Fruit fly (Drosophila melanogaster) whole organism, pupa: ENCODE data around the gene CG15022.

Source experiments
- CG10348 ChIP-seq: fragments of 200-800 bp; sonication (Bioruptor generic); IDR thresholded peaks from 2 replicates; pipeline ENCODE4 v1.3.6; 2022; ENCODE audit warnings: missing biosample characterization, missing genetic modification characterization
- CG12605 ChIP-seq: fragments of 200-800 bp; sonication (Bioruptor generic); IDR thresholded peaks from 2 replicates; pipeline ENCODE4 v1.3.6; 2022; ENCODE audit warnings: missing biosample characterization, missing genetic modification characterization
- CG13204 ChIP-seq: fragments of 200-800 bp; sonication (Bioruptor generic); optimal IDR thresholded peaks from 2 replicates; lab custom pipeline; 2018; ENCODE audit warnings: missing biosample characterization, mild to moderate bottlenecking, missing genetic modification characterization, moderate library complexity
- CG14655 ChIP-seq: fragments of 200-800 bp; sonication (Bioruptor generic); optimal IDR thresholded peaks from 3 replicates; lab custom pipeline; 2017; ENCODE audit warnings: mild to moderate bottlenecking, missing biosample characterization, missing genetic modification reagents, missing genetic modification characterization
- CG15710 ChIP-seq: fragments of 200-800 bp; sonication (Bioruptor generic); optimal IDR thresholded peaks from 2 replicates; lab custom pipeline; 2018; ENCODE audit warnings: missing biosample characterization, mild to moderate bottlenecking, missing genetic modification characterization, moderate library complexity
- CG17806 ChIP-seq: fragments of 200-800 bp; sonication (Bioruptor generic); optimal IDR thresholded peaks from 2 replicates; lab custom pipeline; 2018; ENCODE audit warnings: missing biosample characterization, mild to moderate bottlenecking, missing genetic modification characterization, moderate library complexity
- CG34367 ChIP-seq: fragments of 200-800 bp; sonication (Bioruptor generic); optimal IDR thresholded peaks from 2 replicates; lab custom pipeline; 2018; ENCODE audit warnings: missing biosample characterization, mild to moderate bottlenecking, missing genetic modification characterization
- CG4496 ChIP-seq: fragments of 200-800 bp; sonication (Bioruptor generic); IDR thresholded peaks from 3 replicates; pipeline ENCODE4 v1.3.6; 2022; ENCODE audit warnings: missing biosample characterization, missing genetic modification characterization
- CG8159 ChIP-seq: fragments of 200-800 bp; sonication (Bioruptor generic); optimal IDR thresholded peaks from 3 replicates; lab custom pipeline; 2018; ENCODE audit warnings: missing biosample characterization, mild to moderate bottlenecking, missing genetic modification characterization, moderate library complexity
- D1 ChIP-seq: fragments of 200-800 bp; sonication (Bioruptor generic); optimal IDR thresholded peaks from 2 replicates; lab custom pipeline; 2018; ENCODE audit warnings: missing biosample characterization, mild to moderate bottlenecking, missing genetic modification characterization, moderate library complexity
- EcR ChIP-seq: fragments of 200-800 bp; sonication (Bioruptor generic); optimal IDR thresholded peaks from 3 replicates; lab custom pipeline; 2019; ENCODE audit warnings: missing biosample characterization, missing genetic modification characterization, mild to moderate bottlenecking, moderate library complexity, missing genetic modification reagents
- Pif1B ChIP-seq: fragments of 200-800 bp; sonication (Bioruptor generic); optimal IDR thresholded peaks from 3 replicates; lab custom pipeline; 2016; ENCODE audit warnings: missing biosample characterization, missing genetic modification characterization
- Snoo ChIP-seq: fragments of 200-800 bp; sonication (Bioruptor generic); optimal IDR thresholded peaks from 3 replicates; lab custom pipeline; 2017; ENCODE audit warnings: missing biosample characterization, mild to moderate bottlenecking, missing genetic modification characterization, inconsistent platforms

DNA sequence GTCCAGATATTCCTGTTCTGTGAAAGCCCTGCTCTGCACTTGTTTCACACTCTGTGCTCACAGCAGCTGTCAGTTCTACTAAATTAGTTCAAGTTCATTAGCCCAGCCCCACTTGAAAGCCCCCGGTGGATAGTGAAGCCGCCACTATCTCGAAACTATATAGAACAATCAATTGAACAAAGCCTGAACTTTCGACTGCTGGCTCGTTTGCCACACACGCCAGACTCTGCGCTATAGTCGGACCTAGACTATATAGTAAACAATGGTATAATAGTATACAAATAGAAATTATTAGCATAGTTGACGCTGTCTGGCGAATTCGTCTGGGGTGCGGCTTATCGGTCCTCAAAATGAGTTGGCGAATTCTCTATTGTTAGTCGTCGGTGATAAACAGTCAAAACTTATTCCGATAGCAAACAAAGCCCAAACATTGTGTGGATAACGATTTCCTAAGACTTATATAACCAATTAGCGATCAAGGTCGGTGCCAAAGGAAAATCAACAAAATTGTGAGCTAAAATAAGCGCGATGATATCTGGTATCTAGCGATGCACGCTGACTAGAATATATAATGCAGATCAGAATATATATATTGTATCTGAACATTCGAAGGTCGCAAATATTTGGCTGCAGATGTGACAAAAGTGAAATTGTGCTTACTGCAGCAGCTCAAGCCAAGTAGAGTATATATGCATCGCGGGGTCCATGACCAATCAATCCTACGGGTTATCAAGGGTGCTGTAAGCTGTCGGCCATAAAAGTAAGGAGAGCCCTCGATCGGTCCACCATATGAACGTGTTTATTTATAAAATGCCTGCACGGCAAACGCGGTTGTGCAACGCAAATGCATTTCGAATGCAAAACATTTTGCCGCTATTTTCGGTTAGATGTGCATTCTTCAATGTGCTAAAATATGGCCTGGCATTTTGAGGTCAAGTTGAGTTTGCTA lies 44.5 kb downstream of the CG15022 start:
- TF ChIP-seq EcR (GFP tag; lab: Kevin White, UChicago), result peak; percentile 60
- no peak for TF ChIP-seq CG4496 (GFP tag; lab: Robert Waterston, UW)
- TF ChIP-seq CG14655, result no peak
- TF ChIP-seq CG17806 (tag; lab: Kevin White, UChicago), result no peak
- TF ChIP-seq CG13204, result no peak
- TF ChIP-seq CG10348 (GFP tag; lab: Robert Waterston, UW), result no peak
- no peak for TF ChIP-seq CG15710
- no peak for TF ChIP-seq D1 (tag; lab: Kevin White, UChicago)
- no peak for TF ChIP-seq CG8159 (tag; lab: Kevin White, UChicago)
- TF ChIP-seq Snoo (tag; lab: Kevin White, UChicago), result no peak
- TF ChIP-seq Pif1B (GFP tag; lab: Kevin White, UChicago), result no peak
- TF ChIP-seq CG34367 (tag; lab: Kevin White, UChicago), result no peak
- TF ChIP-seq CG12605, result no peak
